Fruit fly (Drosophila melanogaster) Kc167 (cell line): ENCODE data around the gene CG9550.

Experiments used
- Myc ChIP-seq: fragments of >200 bp; optimal IDR thresholded peaks from 2 replicates; lab custom pipeline; 2017; ENCODE audit warnings: missing external identifiers
- Sin3A ChIP-seq: fragments of >200 bp; optimal IDR thresholded peaks from 2 replicates; lab custom pipeline; 2018; ENCODE audit warnings: missing external identifiers
- h ChIP-seq: fragments of >200 bp; optimal IDR thresholded peaks from 3 replicates; lab custom pipeline; 2018; ENCODE audit warnings: missing external identifiers
- insv ChIP-seq: fragments of >200 bp; optimal IDR thresholded peaks from 3 replicates; lab custom pipeline; 2018; ENCODE audit warnings: missing external identifiers
- psq ChIP-seq: fragments of >200 bp; optimal IDR thresholded peaks from 2 replicates; lab custom pipeline; 2017; ENCODE audit warnings: missing external identifiers

- TF ChIP-seq insv (no peak), Sin3A (lab: Kevin White, UChicago) (no peak), Myc (no peak), h (no peak), psq (lab: Kevin White, UChicago) (no peak)
Measured at dm6 chr2L:6448334-6448703, 48.5 kb upstream of the CG9550 start, which contains the start of gene Acox3.
